Worm (Caenorhabditis elegans) whole organism, young adult: ENCODE data around the gene fbxa-160.

Experiments used
- C06A6.2 ChIP-seq: fragments of 200-800 bp; sonication (Bioruptor generic); conservative IDR thresholded peaks from 2 replicates; pipeline ENCODE4 v1.3.6; 2022; ENCODE audit warnings: missing genetic modification characterization, missing compliant biosample characterization
- D2030.7 ChIP-seq: fragments of 200-800 bp; sonication (Bioruptor generic); IDR thresholded peaks from 2 replicates; pipeline ENCODE4 v1.3.6; 2022; ENCODE audit warnings: missing genetic modification reagents, missing genetic modification characterization, missing compliant biosample characterization
- F10E7.11 ChIP-seq: sonication (generic microtip); optimal IDR thresholded peaks from 2 replicates; lab custom pipeline; 2017; ENCODE audit warnings: mild to moderate bottlenecking, missing genetic modification characterization, moderate library complexity, missing compliant biosample characterization
- F23B12.7 ChIP-seq: sonication (generic microtip); optimal IDR thresholded peaks from 2 replicates; lab custom pipeline; 2017; ENCODE audit warnings: missing genetic modification characterization, mild to moderate bottlenecking, missing compliant biosample characterization, antibody characterized with exemption, moderate library complexity; ENCODE audit not compliant: insufficient read depth
- F49E8.2 ChIP-seq: sonication (generic microtip); optimal IDR thresholded peaks from 3 replicates; lab custom pipeline; 2017; ENCODE audit warnings: missing genetic modification characterization, mild to moderate bottlenecking, missing compliant biosample characterization, antibody characterized with exemption, moderate library complexity; ENCODE audit not compliant: insufficient read depth
- F52B5.7 ChIP-seq: sonication (generic microtip); optimal IDR thresholded peaks from 2 replicates; lab custom pipeline; 2016; ENCODE audit warnings: mild to moderate bottlenecking, missing genetic modification characterization, missing compliant biosample characterization
- F57C9.4 ChIP-seq: sonication (generic microtip); optimal IDR thresholded peaks from 2 replicates; lab custom pipeline; 2017; ENCODE audit warnings: mild to moderate bottlenecking, missing genetic modification characterization, missing compliant biosample characterization
- aptf-3 ChIP-seq: fragments of 200-800 bp; sonication (Bioruptor generic); IDR thresholded peaks from 2 replicates; pipeline ENCODE4 v1.3.6; 2022; ENCODE audit warnings: missing genetic modification characterization, missing compliant biosample characterization
- bed-1 ChIP-seq: fragments of 200-800 bp; sonication (Bioruptor generic); IDR thresholded peaks from 2 replicates; pipeline ENCODE4 v1.3.6; 2022; ENCODE audit warnings: missing genetic modification reagents, missing genetic modification characterization, missing compliant biosample characterization
- cebp-1 ChIP-seq, 2 experiments: fragments of 200-800 bp in 1 of 2; sonication (Bioruptor generic) in 1 of 2; sonication (generic microtip) in 1 of 2; IDR thresholded peaks in 1 of 2; optimal IDR thresholded peaks in 1 of 2; 2 replicates each; pipeline versions ENCODE4 v1.3.6 to Lab custom; 2017 to 2022; ENCODE audit warnings: missing compliant biosample characterization in 2 of 2, missing genetic modification characterization in 2 of 2, mild to moderate bottlenecking in 1 of 2, missing genetic modification reagents in 1 of 2, moderate library complexity in 1 of 2
- ceh-100 ChIP-seq: fragments of 200-800 bp; sonication (Bioruptor generic); IDR thresholded peaks from 2 replicates; pipeline ENCODE4 v1.3.6; 2022; ENCODE audit warnings: missing genetic modification reagents, missing genetic modification characterization, missing compliant biosample characterization
- ceh-58 ChIP-seq: fragments of 200-800 bp; sonication (Bioruptor generic); IDR thresholded peaks from 2 replicates; pipeline ENCODE4 v1.3.6; 2022; ENCODE audit warnings: missing genetic modification characterization, missing compliant biosample characterization
- ceh-79 ChIP-seq: sonication (generic microtip); optimal IDR thresholded peaks from 2 replicates; lab custom pipeline; 2017; ENCODE audit warnings: mild to moderate bottlenecking, missing genetic modification characterization, missing compliant biosample characterization
- dox-1 ChIP-seq: fragments of 200-800 bp; sonication (Bioruptor generic); IDR thresholded peaks from 2 replicates; pipeline ENCODE4 v1.3.6; 2022; ENCODE audit warnings: missing genetic modification reagents, missing genetic modification characterization, missing compliant biosample characterization
- dpl-1 ChIP-seq: fragments of 150-350 bp; optimal IDR thresholded peaks from 2 replicates; lab custom pipeline; 2014; ENCODE audit warnings: missing biosample characterization, missing genetic modification reagents, missing genetic modification characterization
- efl-1 ChIP-seq: fragments of 150-350 bp; optimal IDR thresholded peaks from 2 replicates; lab custom pipeline; 2014; ENCODE audit warnings: missing biosample characterization, missing genetic modification reagents, missing genetic modification characterization
- ekl-4 ChIP-seq: fragments of 200-800 bp; sonication (Bioruptor generic); IDR thresholded peaks from 2 replicates; pipeline ENCODE4 v1.3.6; 2022; ENCODE audit warnings: missing genetic modification reagents, missing genetic modification characterization, missing compliant biosample characterization
- ets-4 ChIP-seq: fragments of 200-800 bp; sonication (Bioruptor generic); optimal IDR thresholded peaks from 2 replicates; lab custom pipeline; 2018; ENCODE audit warnings: mild to moderate bottlenecking, missing genetic modification characterization, missing compliant biosample characterization
- hlh-12 ChIP-seq: sonication (generic microtip); optimal IDR thresholded peaks from 2 replicates; lab custom pipeline; 2016; ENCODE audit warnings: missing genetic modification characterization, missing compliant biosample characterization
- hmg-20 ChIP-seq: fragments of 200-800 bp; sonication (Bioruptor generic); IDR thresholded peaks from 2 replicates; pipeline ENCODE4 v1.3.6; 2022; ENCODE audit warnings: missing genetic modification reagents, missing genetic modification characterization, missing compliant biosample characterization
- hsf-1 ChIP-seq: fragments of 200-800 bp; sonication (Bioruptor generic); IDR thresholded peaks from 2 replicates; pipeline ENCODE4 v1.3.6; 2022; ENCODE audit warnings: missing genetic modification reagents, missing genetic modification characterization, missing compliant biosample characterization
- madf-8 ChIP-seq: fragments of 200-800 bp; sonication (Bioruptor generic); conservative IDR thresholded peaks from 2 replicates; pipeline ENCODE4 v1.3.6; 2022; ENCODE audit warnings: missing genetic modification reagents, missing genetic modification characterization, missing compliant biosample characterization
- mcd-1 ChIP-seq: fragments of 200-800 bp; sonication (Bioruptor generic); IDR thresholded peaks from 2 replicates; pipeline ENCODE4 v1.3.6; 2022; ENCODE audit warnings: missing genetic modification reagents, missing genetic modification characterization, missing compliant biosample characterization
- nfya-1 ChIP-seq: sonication (generic microtip); optimal IDR thresholded peaks from 2 replicates; lab custom pipeline; 2017; ENCODE audit warnings: antibody characterized with exemption, missing compliant biosample characterization, missing genetic modification characterization, borderline replicate concordance; ENCODE audit not compliant: insufficient read depth
- nfya-2 ChIP-seq: fragments of 200-800 bp; sonication (Bioruptor generic); IDR thresholded peaks from 2 replicates; pipeline ENCODE4 v1.3.6; 2022; ENCODE audit warnings: missing genetic modification reagents, missing genetic modification characterization, missing compliant biosample characterization
- nhr-80 ChIP-seq: sonication (generic microtip); optimal IDR thresholded peaks from 2 replicates; lab custom pipeline; 2016; ENCODE audit warnings: missing genetic modification characterization, missing compliant biosample characterization
- nhr-90 ChIP-seq: sonication (generic microtip); optimal IDR thresholded peaks from 2 replicates; lab custom pipeline; 2016; ENCODE audit warnings: missing genotype, mild to moderate bottlenecking, missing genetic modification characterization, missing compliant biosample characterization
- rec-8 ChIP-seq, 2 experiments: sonication (generic microtip); optimal IDR thresholded peaks; 2 replicates each; lab custom pipeline; 2016; ENCODE audit warnings: mild to moderate bottlenecking in 2 of 2, missing genetic modification characterization in 2 of 2, missing genetic modification reagents in 2 of 2, missing genotype in 2 of 2, missing biosample characterization in 1 of 2, missing compliant biosample characterization in 1 of 2, moderate library complexity in 1 of 2
- snpc-1.1 ChIP-seq: sonication (generic microtip); optimal IDR thresholded peaks from 2 replicates; lab custom pipeline; 2017; ENCODE audit warnings: missing genetic modification characterization, mild to moderate bottlenecking, missing compliant biosample characterization, antibody characterized with exemption, moderate library complexity, missing genotype, missing genetic modification reagents; ENCODE audit not compliant: insufficient read depth
- sptf-2 ChIP-seq: fragments of 200-800 bp; sonication (Bioruptor generic); optimal IDR thresholded peaks from 2 replicates; lab custom pipeline; 2018; ENCODE audit warnings: mild to moderate bottlenecking, missing genetic modification characterization, missing compliant biosample characterization
- tbp1 ChIP-seq: fragments of 200-800 bp; sonication (Bioruptor generic); optimal IDR thresholded peaks from 2 replicates; lab custom pipeline; 2018; ENCODE audit warnings: mild to moderate bottlenecking, missing genetic modification characterization, missing compliant biosample characterization
- unc-130 ChIP-seq: sonication (generic microtip); optimal IDR thresholded peaks from 2 replicates; lab custom pipeline; 2016; ENCODE audit warnings: missing genetic modification reagents, missing genetic modification characterization, missing compliant biosample characterization
- zfh-2 ChIP-seq: fragments of 200-800 bp; sonication (Bioruptor generic); conservative IDR thresholded peaks from 2 replicates; pipeline ENCODE4 v1.3.6; 2022; ENCODE audit warnings: missing genetic modification reagents, missing genetic modification characterization, missing compliant biosample characterization
- ztf-25 ChIP-seq: fragments of 200-800 bp; sonication (Bioruptor generic); IDR thresholded peaks from 2 replicates; pipeline ENCODE4 v1.3.6; 2022; ENCODE audit warnings: missing genetic modification reagents, missing genetic modification characterization, missing compliant biosample characterization

The fbxa-160 gene

ce11 chrII:1624572-1624971 lies at the start of gene fbxa-160:
fbxa-160 (minus strand) TSS chrII:1624672.
- TF ChIP-seq hlh-12 (tag; lab: Kevin White, UChicago) (no peak), cebp-1 (GFP tag; IDR thresholded peaks at IDR 0.05; lab: Robert Waterston, UW) (no peak), cebp-1 (tag; optimal IDR thresholded peaks at IDR 0.05; lab: Kevin White, UChicago) (no peak), dpl-1 (GFP tag; lab: Kevin White, UChicago) (no peak), aptf-3 (GFP tag; lab: Robert Waterston, UW) (no peak), F10E7.11 (tag; lab: Kevin White, UChicago) (no peak)

ce11 chrII:1672673-1673072 lies 48.2 kb upstream of the fbxa-160 start:
- TF ChIP-seq zfh-2 = peak; percentile 29; the same call in 1 of the 2 replicates
- TF ChIP-seq nfya-1 = no peak

- TF ChIP-seq F49E8.2 (tag; lab: Kevin White, UChicago) (no peak), ceh-100 (no peak), tbp1 (GFP tag; lab: Kevin White, UChicago) (no peak), zfh-2 (0 out of 2 replicates have a peak, but pooled peaks have one; percentile 33), ceh-58 (GFP tag; lab: Robert Waterston, UW) (no peak), D2030.7 (GFP tag; lab: Robert Waterston, UW) (no peak), F23B12.7 (no peak), ekl-4 (GFP tag; lab: Robert Waterston, UW) (no peak)
Observed at ce11 chrII:1670985-1671384, 46.5 kb upstream of the fbxa-160 start.

- TF ChIP-seq dox-1 (GFP tag; lab: Robert Waterston, UW) (0 out of 2 replicates have a peak, but pooled peaks have one; percentile 17), nhr-80 (peak; percentile 47), rec-8 (tag; optimal IDR thresholded peaks at IDR 0.05; lab: Kevin White, UChicago) (no peak)
Observed at ce11 chrII:1670260-1670879, 45.9 kb upstream of the fbxa-160 start, which contains the start of gene nhx-6. nhx-6 (plus strand) TSS chrII:1670829.

- TF ChIP-seq F10E7.11 (tag; lab: Kevin White, UChicago) = no peak
- no peak for TF ChIP-seq C06A6.2 (GFP tag; lab: Robert Waterston, UW)
- no peak for TF ChIP-seq ets-4 (GFP tag; lab: Kevin White, UChicago)
- TF ChIP-seq madf-8 (GFP tag; lab: Robert Waterston, UW) = no peak
- no peak for TF ChIP-seq sptf-2 (GFP tag; lab: Kevin White, UChicago)
- no peak for TF ChIP-seq F57C9.4 (tag; lab: Kevin White, UChicago)
- TF ChIP-seq F52B5.7 (tag; lab: Kevin White, UChicago) = no peak
Observed at ce11 chrII:1668913-1669312, 44.4 kb upstream of the fbxa-160 start, which contains the start of gene srw-97. srw-97 (minus strand) TSS chrII:1669013.

ce11 chrII:1666025-1666424 lies 41.6 kb upstream of the fbxa-160 start, which contains the start of gene srlf-29:
srlf-29 (plus strand) TSS chrII:1666325.
- no peak for TF ChIP-seq zfh-2
- TF ChIP-seq unc-130 (GFP tag; lab: Kevin White, UChicago) = no peak
- no peak for TF ChIP-seq bed-1 (GFP tag; lab: Robert Waterston, UW)
- TF ChIP-seq hsf-1 (GFP tag; lab: Robert Waterston, UW) = no peak
- TF ChIP-seq F49E8.2 (tag; lab: Kevin White, UChicago) = no peak
- no peak for TF ChIP-seq nhr-90 (tag; lab: Kevin White, UChicago)
- TF ChIP-seq nfya-2 (GFP tag; lab: Robert Waterston, UW) = no peak
- no peak for TF ChIP-seq ceh-79 (tag; lab: Kevin White, UChicago)
- no peak for TF ChIP-seq mcd-1
- no peak for TF ChIP-seq ekl-4 (GFP tag; lab: Robert Waterston, UW)
- no peak for TF ChIP-seq ztf-25
- TF ChIP-seq efl-1 = no peak
- TF ChIP-seq snpc-1.1 (tag; lab: Kevin White, UChicago) = no peak
- TF ChIP-seq hmg-20 = no peak
